Fruit fly (Drosophila melanogaster) Kc167 (cell line): Measurements from ENCODE around the gene CG1503.

Experiments
- Myc ChIP-seq: fragments of >200 bp; optimal IDR thresholded peaks from 2 replicates; lab custom pipeline; 2017; ENCODE audit warnings: missing external identifiers
- Sin3A ChIP-seq: fragments of >200 bp; optimal IDR thresholded peaks from 2 replicates; lab custom pipeline; 2018; ENCODE audit warnings: missing external identifiers
- h ChIP-seq: fragments of >200 bp; optimal IDR thresholded peaks from 3 replicates; lab custom pipeline; 2018; ENCODE audit warnings: missing external identifiers
- insv ChIP-seq: fragments of >200 bp; optimal IDR thresholded peaks from 3 replicates; lab custom pipeline; 2018; ENCODE audit warnings: missing external identifiers
- psq ChIP-seq: fragments of >200 bp; optimal IDR thresholded peaks from 2 replicates; lab custom pipeline; 2017; ENCODE audit warnings: missing external identifiers
- ttk ChIP-seq: sonication (Bioruptor generic); optimal IDR thresholded peaks from 2 replicates; lab custom pipeline; 2017; ENCODE audit warnings: missing external identifiers

The CG1503 gene

DNA sequence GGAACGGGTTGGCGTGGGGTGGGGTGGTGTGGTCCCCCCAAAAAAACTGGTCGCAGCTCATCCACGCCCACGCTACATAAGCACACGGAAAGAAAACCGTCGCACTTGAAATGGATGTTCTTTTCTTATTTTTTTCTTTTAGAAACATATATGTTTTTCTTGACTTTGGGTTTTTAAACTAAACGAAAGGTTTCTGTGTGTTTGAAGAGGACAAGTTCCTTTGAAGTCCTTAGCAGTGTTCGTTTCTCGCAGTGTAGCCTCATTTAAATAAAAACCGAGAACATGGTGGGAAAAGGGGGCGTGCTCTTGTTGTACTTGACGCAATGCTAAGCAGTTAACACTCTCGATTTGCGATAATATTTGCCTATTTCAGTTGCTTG, 31.9 kb downstream of the CG1503 start:
- no peak for TF ChIP-seq ttk (lab: Kevin White, UChicago)

DNA sequence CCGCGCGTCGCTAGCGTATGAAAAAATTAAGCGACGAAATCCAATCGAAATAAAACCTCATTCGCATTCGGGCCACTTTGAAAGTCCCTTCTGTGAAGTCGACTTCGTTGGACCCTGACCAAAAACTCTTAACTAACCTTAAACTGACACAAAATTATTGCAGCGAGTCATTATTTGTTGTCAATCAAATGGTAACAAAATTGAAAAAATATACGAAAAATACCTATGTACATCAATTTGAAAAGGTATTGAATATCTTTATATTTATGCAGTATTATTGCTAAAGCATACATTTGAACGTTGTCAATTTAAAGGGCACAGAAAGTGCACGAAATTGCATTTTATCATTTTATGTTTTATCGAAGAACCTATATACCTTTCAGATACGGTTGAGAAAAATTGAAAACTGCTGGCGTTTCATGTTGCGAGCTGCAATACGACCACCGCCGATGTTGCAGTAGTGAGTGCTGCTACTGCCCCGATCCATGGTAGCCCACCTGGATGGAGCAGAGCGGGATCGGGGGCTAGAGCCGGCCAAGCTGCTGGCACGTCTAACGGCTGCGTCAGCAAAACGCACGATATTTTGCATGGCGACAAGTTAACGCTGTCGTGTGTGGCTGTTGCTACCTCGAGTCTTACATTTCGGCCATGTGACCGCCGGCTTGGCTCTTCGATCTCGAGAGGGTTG, 32.4 kb downstream of the CG1503 start:
- no peak for TF ChIP-seq Myc (lab: Kevin White, UChicago)
- no peak for TF ChIP-seq ttk (lab: Kevin White, UChicago)
- TF ChIP-seq insv (lab: Kevin White, UChicago), result no peak
- TF ChIP-seq psq (lab: Kevin White, UChicago), result no peak
- no peak for TF ChIP-seq h
- TF ChIP-seq Sin3A (lab: Kevin White, UChicago), result no peak

DNA sequence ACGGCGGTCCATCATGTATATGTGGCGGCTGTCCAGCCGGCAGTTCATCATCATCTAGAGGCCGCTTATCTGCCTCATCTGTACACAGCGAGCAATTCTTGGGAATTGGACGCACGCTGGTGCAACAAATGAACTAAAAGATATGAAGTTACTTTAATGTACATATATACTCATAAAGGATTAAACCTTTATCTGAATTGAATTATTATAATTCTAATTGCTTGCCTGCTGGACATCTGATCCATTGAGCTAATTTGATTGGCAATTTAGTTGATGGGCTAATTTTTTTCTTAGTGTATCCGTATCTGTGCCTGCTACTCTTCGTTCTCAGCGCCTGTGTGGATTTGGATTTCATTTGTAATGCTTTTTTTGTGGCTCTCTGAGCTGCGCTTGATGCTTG, 33.2 kb downstream of the CG1503 start:
- TF ChIP-seq insv (lab: Kevin White, UChicago), result no peak
- no peak for TF ChIP-seq psq (lab: Kevin White, UChicago)
- no peak for TF ChIP-seq h
- no peak for TF ChIP-seq Myc (lab: Kevin White, UChicago)
- TF ChIP-seq Sin3A (lab: Kevin White, UChicago), result no peak
- no peak for TF ChIP-seq ttk (lab: Kevin White, UChicago)

DNA sequence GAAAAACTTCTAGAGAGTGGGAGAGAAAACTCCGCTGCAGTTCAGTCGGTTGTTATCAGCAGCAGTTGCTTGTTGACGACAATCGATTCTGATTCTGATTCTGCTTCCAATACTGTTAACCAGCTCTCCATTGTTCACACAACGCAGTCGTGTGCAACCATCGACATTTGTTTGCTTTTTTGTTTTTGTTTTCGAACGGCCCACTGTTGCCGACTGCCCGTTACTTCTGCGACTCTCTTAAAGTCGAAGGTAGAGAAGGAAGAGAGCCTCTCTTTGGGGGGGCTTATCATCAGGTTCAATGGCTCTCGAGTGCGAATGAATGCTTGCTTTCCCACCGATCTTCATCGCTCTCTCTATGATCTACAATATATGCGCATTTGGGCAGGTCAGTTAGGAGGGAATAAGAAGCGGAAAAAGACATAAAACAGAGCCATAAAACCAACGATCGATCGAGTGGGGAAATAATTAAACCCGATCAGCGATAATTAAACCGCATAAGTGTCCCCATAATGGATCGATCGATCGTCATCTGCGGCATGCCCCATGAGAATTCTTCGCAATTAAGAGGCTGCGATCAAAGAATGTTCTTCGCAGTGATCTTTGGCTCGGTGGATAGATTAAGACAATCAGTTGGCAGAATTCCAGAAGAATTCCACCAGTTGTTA, 34.3 kb downstream of the CG1503 start:
- TF ChIP-seq Myc (lab: Kevin White, UChicago) (no peak), Sin3A (lab: Kevin White, UChicago) (no peak), h (no peak), ttk (lab: Kevin White, UChicago) (no peak), psq (lab: Kevin White, UChicago) (no peak), insv (lab: Kevin White, UChicago) (no peak)

DNA sequence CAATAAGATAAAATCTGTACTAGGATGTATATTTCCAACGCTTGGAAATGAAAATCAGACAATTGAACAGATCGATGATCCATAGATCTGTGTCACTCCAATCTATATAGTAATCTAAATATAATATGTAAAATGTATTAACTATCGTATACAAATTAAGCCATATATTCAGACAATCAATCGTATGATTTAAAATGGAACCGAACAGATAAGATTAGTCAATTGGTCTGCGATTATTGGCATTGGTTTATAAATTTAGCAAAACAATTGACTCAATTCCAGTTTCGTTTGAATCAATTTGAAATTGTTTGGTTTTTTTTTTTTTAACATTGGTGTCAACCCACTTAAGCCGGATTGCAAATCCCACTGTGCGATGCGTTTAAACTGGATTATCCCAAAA, 38.3 kb downstream of the CG1503 start:
- TF ChIP-seq ttk (lab: Kevin White, UChicago), result no peak

DNA sequence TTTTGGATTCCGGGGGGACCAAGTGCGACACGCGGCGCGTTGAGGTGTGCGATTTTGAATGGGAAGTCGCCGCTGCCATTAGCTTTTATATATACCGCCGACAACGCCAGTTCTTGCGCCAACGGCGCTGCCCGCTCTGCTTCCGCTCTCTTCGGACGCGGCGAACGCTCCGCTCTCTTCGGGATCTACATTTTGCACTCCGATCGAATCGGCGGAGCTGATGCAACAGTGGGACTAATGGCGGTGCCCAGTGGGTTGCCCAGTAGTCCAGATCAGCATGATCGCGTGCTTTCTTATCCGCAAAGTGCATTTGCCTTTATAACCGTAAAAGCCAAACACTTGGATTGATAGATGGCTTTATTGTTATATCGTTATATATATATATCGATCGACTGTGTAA, 38.7 kb downstream of the CG1503 start, which contains the start of gene CG32512:
CG32512 (minus strand) TSS at position 67 of the 400 bp plus-strand sequence.
- no peak for TF ChIP-seq ttk (lab: Kevin White, UChicago)
- no peak for TF ChIP-seq Sin3A (lab: Kevin White, UChicago)
- no peak for TF ChIP-seq h
- TF ChIP-seq psq (lab: Kevin White, UChicago), result no peak
- no peak for TF ChIP-seq Myc (lab: Kevin White, UChicago)
- no peak for TF ChIP-seq insv (lab: Kevin White, UChicago)

DNA sequence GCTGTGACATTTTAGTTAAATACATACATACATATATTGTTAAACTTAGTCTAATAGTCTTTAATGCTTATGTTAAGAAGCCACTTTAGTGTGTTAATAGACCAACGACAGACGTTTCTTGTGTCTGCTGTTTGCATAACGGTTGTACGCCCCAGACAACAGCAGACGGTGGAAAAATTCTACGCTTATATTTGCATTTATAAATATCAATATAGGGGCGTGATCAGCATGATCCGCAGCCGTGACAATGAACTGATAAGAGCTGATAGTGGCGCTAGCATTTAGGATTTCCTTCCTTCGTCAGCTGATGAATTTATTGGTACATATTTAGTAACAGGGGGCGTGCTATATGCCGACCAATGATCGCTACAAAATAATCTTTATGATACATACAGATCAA, 40.4 kb downstream of the CG1503 start:
- no peak for TF ChIP-seq ttk (lab: Kevin White, UChicago)
- TF ChIP-seq h, result no peak
- no peak for TF ChIP-seq Sin3A (lab: Kevin White, UChicago)
- no peak for TF ChIP-seq psq (lab: Kevin White, UChicago)
- no peak for TF ChIP-seq insv (lab: Kevin White, UChicago)
- no peak for TF ChIP-seq Myc (lab: Kevin White, UChicago)

DNA sequence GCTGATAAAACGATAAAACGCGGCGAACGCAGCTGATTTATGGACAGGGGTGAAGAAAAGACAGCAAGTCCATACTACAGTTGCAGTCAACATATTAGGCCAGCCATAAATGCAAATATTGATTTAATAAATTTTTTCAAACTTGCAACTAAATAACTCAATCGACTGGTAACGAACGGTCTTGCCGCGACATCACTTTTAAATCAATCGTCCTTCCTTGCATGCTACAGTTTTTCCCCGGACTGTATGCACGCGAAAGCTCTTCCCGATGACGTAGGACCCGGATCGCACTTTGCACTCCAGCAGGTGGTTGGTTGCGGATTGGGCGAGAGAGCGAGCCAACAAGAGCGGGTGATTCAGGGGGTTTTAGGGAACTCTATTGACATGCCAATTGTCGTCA, 41.2 kb downstream of the CG1503 start:
- no peak for TF ChIP-seq Myc (lab: Kevin White, UChicago)
- TF ChIP-seq h, result no peak
- no peak for TF ChIP-seq insv (lab: Kevin White, UChicago)
- TF ChIP-seq ttk (lab: Kevin White, UChicago), result no peak
- TF ChIP-seq psq (lab: Kevin White, UChicago), result no peak
- no peak for TF ChIP-seq Sin3A (lab: Kevin White, UChicago)

DNA sequence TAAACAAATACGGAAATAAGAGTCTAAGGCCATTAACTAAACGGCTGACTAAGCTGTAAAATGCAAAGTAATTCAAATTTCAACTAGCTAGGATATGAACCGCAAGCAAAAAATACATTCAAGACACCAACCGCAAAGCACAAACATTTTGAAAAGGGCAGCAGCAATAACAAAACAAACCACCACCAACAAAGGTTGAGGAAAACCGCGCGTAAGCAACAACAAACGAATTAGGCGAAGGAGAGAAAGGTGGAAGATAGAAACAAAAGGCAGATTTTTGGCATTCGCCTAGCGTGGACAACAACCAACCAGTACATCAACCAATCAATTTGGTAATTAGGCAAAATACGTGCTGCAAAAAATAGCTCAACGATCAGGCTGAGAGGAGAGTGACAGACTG, 45.6 kb downstream of the CG1503 start:
- TF ChIP-seq h (no peak), psq (lab: Kevin White, UChicago) (no peak), insv (lab: Kevin White, UChicago) (no peak), ttk (lab: Kevin White, UChicago) (no peak), Sin3A (lab: Kevin White, UChicago) (no peak), Myc (lab: Kevin White, UChicago) (no peak)

DNA sequence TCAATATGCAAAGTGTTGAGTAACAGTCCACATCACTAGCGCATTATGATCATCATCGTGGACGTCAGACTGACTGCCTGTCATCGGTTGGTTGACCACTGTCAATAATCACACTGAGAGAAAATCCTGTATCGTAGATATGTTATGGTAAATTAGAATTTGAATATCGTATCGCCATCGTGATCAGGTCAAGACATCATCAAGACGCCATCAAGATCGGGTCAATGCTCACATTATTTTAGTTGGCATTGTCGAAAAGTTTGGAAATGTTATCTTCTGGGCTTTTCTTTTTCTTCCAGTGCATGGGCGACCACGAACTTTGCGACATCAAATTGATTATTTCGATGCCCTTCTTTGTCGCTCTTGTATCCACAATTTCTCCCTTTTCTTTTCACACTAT, 47.2 kb downstream of the CG1503 start:
- TF ChIP-seq insv (lab: Kevin White, UChicago) (no peak), psq (lab: Kevin White, UChicago) (no peak), h (no peak), Sin3A (lab: Kevin White, UChicago) (no peak), Myc (lab: Kevin White, UChicago) (no peak), ttk (lab: Kevin White, UChicago) (no peak)

DNA sequence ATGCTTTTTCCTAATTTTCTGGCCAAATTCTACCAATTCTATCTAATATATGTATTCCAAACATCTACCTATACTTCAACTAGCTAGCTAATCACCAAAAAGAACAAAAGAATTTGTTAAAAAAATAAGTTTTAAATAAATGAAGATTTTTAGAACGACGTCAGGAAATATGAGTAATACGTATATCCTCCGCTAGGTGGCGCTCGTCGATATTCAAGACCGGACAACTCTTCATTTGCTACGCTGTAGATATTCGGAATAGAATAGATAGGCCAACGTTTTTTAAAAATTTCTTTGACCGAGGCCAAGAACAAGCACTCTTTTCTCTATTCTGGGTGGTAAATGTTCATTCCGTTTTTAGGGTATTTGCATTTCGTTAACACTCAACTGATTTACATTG, 47.7 kb downstream of the CG1503 start:
- TF ChIP-seq Sin3A (lab: Kevin White, UChicago), result no peak
- no peak for TF ChIP-seq h
- TF ChIP-seq psq (lab: Kevin White, UChicago), result no peak
- TF ChIP-seq ttk (lab: Kevin White, UChicago), result no peak

DNA sequence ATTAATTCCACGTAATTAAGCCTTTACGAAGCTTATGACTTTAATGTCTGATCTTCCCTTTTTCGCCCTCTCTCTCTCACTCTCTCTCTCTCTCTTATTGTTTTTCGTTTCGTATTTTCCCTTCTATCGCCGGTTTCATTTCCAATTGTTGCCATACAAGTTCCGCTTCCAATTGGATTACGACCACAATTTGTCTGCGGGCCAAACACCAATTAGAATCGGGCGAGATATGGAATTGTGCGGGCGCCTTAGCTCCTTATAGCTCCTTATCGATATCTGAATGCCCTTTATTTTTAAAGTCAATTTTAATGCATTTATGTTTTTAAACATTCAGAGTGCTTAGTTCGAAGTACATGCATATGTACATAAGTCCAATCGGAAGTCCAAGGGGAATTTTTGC, 49.4 kb downstream of the CG1503 start:
- TF ChIP-seq ttk (lab: Kevin White, UChicago) (no peak), Myc (lab: Kevin White, UChicago) (no peak), Sin3A (lab: Kevin White, UChicago) (no peak), psq (lab: Kevin White, UChicago) (no peak), h (no peak), insv (lab: Kevin White, UChicago) (no peak)
